Fruit fly (Drosophila melanogaster): Measurements from ENCODE around the gene sd.

DNA sequence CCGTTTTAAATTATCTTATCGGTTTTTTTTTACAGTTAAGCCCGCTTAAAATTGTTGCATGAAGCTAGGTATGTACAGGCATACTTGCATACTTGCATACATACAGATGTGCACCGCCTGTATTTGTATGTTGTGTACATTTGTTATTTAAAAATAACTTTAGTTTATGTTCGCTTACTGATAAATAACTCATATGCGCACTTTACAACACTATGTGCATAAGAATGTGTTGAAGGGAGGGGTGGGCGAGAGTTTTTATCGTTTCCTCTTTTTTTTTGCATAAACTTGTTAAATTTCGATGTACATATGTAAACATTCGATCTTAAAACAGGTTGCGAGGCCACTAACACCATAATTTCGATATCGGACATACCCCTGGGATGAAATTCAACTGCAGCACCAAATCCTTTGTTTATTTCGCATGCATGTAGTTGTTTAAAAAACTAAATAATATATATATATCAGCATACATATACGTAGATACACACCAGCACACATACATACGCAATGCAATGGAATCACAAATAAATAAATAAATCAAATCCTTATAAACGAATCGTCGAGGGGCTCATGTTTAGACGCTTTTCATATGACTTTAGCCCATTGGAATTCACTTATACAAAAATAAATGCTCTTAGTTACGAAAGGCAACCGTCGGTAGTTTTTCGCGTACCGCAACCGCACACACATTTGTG lies 44.3 kb upstream of the sd start:
- no peak for TF ChIP-seq Ets98B (GFP tag; IDR thresholded peaks at IDR 0.05)
- TF ChIP-seq Pif1A (GFP tag; optimal IDR thresholded peaks at IDR 0.05) = no peak
